Fruit fly (Drosophila melanogaster): ENCODE data around the gene Ptpa.

DNA sequence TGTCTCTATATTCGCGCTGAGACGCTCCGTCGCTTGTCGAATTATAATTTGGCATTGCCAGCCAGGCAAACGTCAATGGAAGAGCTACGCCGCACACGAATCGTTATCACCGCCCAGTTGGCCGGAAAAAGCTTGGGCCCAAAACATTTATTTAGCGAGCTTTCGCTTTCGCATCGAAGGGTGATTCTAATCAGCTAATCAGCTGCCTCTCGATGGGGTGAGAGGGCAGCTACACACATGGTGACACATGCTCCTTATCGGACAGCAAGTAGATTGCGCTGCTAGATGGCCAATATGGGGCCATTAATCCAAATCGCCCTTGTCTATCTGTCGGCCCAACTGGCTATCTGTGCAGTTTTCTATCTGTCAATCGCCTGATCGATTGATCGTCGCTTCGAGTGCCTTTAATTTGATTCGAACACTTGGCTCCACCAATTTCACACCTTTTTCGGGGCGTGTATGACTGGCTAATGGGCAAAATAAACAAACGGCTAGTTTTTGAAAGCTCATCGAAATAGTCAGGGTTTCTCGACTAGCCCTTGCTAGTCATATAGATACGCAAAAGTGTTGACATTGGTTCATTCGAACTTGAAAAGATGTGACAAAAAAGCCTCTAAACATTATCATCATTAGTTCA, 10.6 kb upstream of the Ptpa start:
- no peak for TF ChIP-seq Dfd (GFP tag; optimal IDR thresholded peaks at IDR 0.05)
- peak; percentile 9 for TF ChIP-seq CG6765 (GFP tag; optimal IDR thresholded peaks at IDR 0.05)
- peak; percentile 89 for TF ChIP-seq Hey (tag; optimal IDR thresholded peaks at IDR 0.05)
- peak; percentile 38 for TF ChIP-seq CG10543 (GFP tag; optimal IDR thresholded peaks at IDR 0.05)
- no peak for TF ChIP-seq Sox102F (GFP tag; optimal IDR thresholded peaks at IDR 0.05)
- no peak for TF ChIP-seq CG10979 (tag; optimal IDR thresholded peaks at IDR 0.05)
- no peak for TF ChIP-seq CG15073 (GFP tag; optimal IDR thresholded peaks at IDR 0.05)
